Worm (Caenorhabditis elegans) whole organism, young adult: ENCODE results near the gene sto-4.
A peak's percentile ranks its signal among the peaks of the same experiment; 100 is the strongest.

Experiments
- B0019.2 ChIP-seq: fragments of 200-800 bp; sonication (Bioruptor generic); conservative IDR thresholded peaks from 2 replicates; pipeline ENCODE4 v1.3.6; 2022; ENCODE audit warnings: missing genetic modification reagents, missing genetic modification characterization, missing compliant biosample characterization
- F23B12.7 ChIP-seq: sonication (generic microtip); optimal IDR thresholded peaks from 2 replicates; lab custom pipeline; 2017; ENCODE audit warnings: missing genetic modification characterization, mild to moderate bottlenecking, missing compliant biosample characterization, antibody characterized with exemption, moderate library complexity; ENCODE audit not compliant: insufficient read depth
- F55B11.4 ChIP-seq: sonication (generic microtip); optimal IDR thresholded peaks from 2 replicates; lab custom pipeline; 2016; ENCODE audit warnings: missing compliant biosample characterization, missing genetic modification characterization, borderline replicate concordance; ENCODE audit not compliant: insufficient read depth
- T07F8.4 ChIP-seq: sonication (generic microtip); optimal IDR thresholded peaks from 2 replicates; lab custom pipeline; 2016; ENCODE audit warnings: mild to moderate bottlenecking, missing genetic modification characterization, moderate library complexity, missing compliant biosample characterization
- Y56A3A.18 ChIP-seq: fragments of 200-800 bp; sonication (Bioruptor generic); IDR thresholded peaks from 2 replicates; pipeline ENCODE4 v1.3.6; 2022; ENCODE audit warnings: missing genetic modification reagents, missing genetic modification characterization, missing compliant biosample characterization
- ama-1 ChIP-seq, 3 experiments: fragments of 150-350 bp in 1 of 3; sonication (generic microtip) in 2 of 3; optimal IDR thresholded peaks; 2 replicates each; lab custom pipeline; 2014 to 2018; ENCODE audit warnings: missing biosample characterization in 2 of 3, missing genetic modification characterization in 2 of 3, missing genetic modification reagents in 2 of 3
- attf-5 ChIP-seq: fragments of 200-800 bp; sonication (Bioruptor generic); optimal IDR thresholded peaks from 2 replicates; lab custom pipeline; 2018; ENCODE audit warnings: mild to moderate bottlenecking, missing genetic modification characterization, missing compliant biosample characterization
- ccch-3 ChIP-seq: fragments of 200-800 bp; sonication (Bioruptor generic); optimal IDR thresholded peaks from 2 replicates; lab custom pipeline; 2018; ENCODE audit warnings: mild to moderate bottlenecking, missing genetic modification characterization, missing compliant biosample characterization
- cebp-1 ChIP-seq, 2 experiments: fragments of 200-800 bp in 1 of 2; sonication (Bioruptor generic) in 1 of 2; sonication (generic microtip) in 1 of 2; IDR thresholded peaks in 1 of 2; optimal IDR thresholded peaks in 1 of 2; 2 replicates each; pipeline versions ENCODE4 v1.3.6 to Lab custom; 2017 to 2022; ENCODE audit warnings: missing compliant biosample characterization in 2 of 2, missing genetic modification characterization in 2 of 2, mild to moderate bottlenecking in 1 of 2, missing genetic modification reagents in 1 of 2, moderate library complexity in 1 of 2
- cebp-2 ChIP-seq: fragments of 200-800 bp; sonication (Bioruptor generic); IDR thresholded peaks from 2 replicates; pipeline ENCODE4 v1.3.6; 2022; ENCODE audit warnings: missing genetic modification characterization, missing compliant biosample characterization
- ceh-27 ChIP-seq: fragments of 200-800 bp; sonication (Bioruptor generic); optimal IDR thresholded peaks from 2 replicates; lab custom pipeline; 2018; ENCODE audit warnings: mild to moderate bottlenecking, missing genetic modification characterization, moderate library complexity, missing compliant biosample characterization
- ceh-58 ChIP-seq: fragments of 200-800 bp; sonication (Bioruptor generic); IDR thresholded peaks from 2 replicates; pipeline ENCODE4 v1.3.6; 2022; ENCODE audit warnings: missing genetic modification characterization, missing compliant biosample characterization
- die-1 ChIP-seq: sonication (generic microtip); optimal IDR thresholded peaks from 2 replicates; lab custom pipeline; 2016; ENCODE audit warnings: missing genotype, mild to moderate bottlenecking, missing genetic modification characterization, missing compliant biosample characterization
- dpl-1 ChIP-seq: fragments of 150-350 bp; optimal IDR thresholded peaks from 2 replicates; lab custom pipeline; 2014; ENCODE audit warnings: missing biosample characterization, missing genetic modification reagents, missing genetic modification characterization
- efl-1 ChIP-seq: fragments of 150-350 bp; optimal IDR thresholded peaks from 2 replicates; lab custom pipeline; 2014; ENCODE audit warnings: missing biosample characterization, missing genetic modification reagents, missing genetic modification characterization
- ekl-4 ChIP-seq: fragments of 200-800 bp; sonication (Bioruptor generic); IDR thresholded peaks from 2 replicates; pipeline ENCODE4 v1.3.6; 2022; ENCODE audit warnings: missing genetic modification reagents, missing genetic modification characterization, missing compliant biosample characterization
- fkh-3 ChIP-seq: sonication (generic microtip); optimal IDR thresholded peaks from 2 replicates; lab custom pipeline; 2016; ENCODE audit warnings: mild to moderate bottlenecking, missing genetic modification characterization, missing compliant biosample characterization
- let-526 ChIP-seq: fragments of 200-800 bp; sonication (Bioruptor generic); IDR thresholded peaks from 2 replicates; pipeline ENCODE4 v1.3.6; 2022; ENCODE audit warnings: missing genetic modification reagents, missing genetic modification characterization, missing compliant biosample characterization
- lin-35 ChIP-seq, 3 experiments: fragments of 150-350 bp in 2 of 3; sonication (generic microtip) in 1 of 3; optimal IDR thresholded peaks; 2 replicates each; lab custom pipeline; 2014 to 2018; ENCODE audit warnings: missing biosample characterization in 3 of 3, missing genetic modification characterization in 3 of 3, missing genetic modification reagents in 3 of 3
- lir-1 ChIP-seq: fragments of 200-800 bp; sonication (Bioruptor generic); conservative IDR thresholded peaks from 2 replicates; pipeline ENCODE4 v1.3.6; 2022; ENCODE audit warnings: missing genetic modification reagents, missing genetic modification characterization, missing compliant biosample characterization
- madf-10 ChIP-seq: sonication (generic microtip); optimal IDR thresholded peaks from 2 replicates; lab custom pipeline; 2016; ENCODE audit warnings: mild to moderate bottlenecking, missing genetic modification characterization, missing compliant biosample characterization
- madf-3 ChIP-seq: fragments of 200-800 bp; sonication (Bioruptor generic); IDR thresholded peaks from 2 replicates; pipeline ENCODE4 v1.3.6; 2022; ENCODE audit warnings: missing genetic modification reagents, missing genetic modification characterization, missing compliant biosample characterization
- madf-6 ChIP-seq: fragments of 200-800 bp; sonication (Bioruptor generic); IDR thresholded peaks from 2 replicates; pipeline ENCODE4 v1.3.6; 2022; ENCODE audit warnings: missing genetic modification reagents, missing genetic modification characterization, missing compliant biosample characterization
- madf-8 ChIP-seq: fragments of 200-800 bp; sonication (Bioruptor generic); conservative IDR thresholded peaks from 2 replicates; pipeline ENCODE4 v1.3.6; 2022; ENCODE audit warnings: missing genetic modification reagents, missing genetic modification characterization, missing compliant biosample characterization
- nfya-1 ChIP-seq: sonication (generic microtip); optimal IDR thresholded peaks from 2 replicates; lab custom pipeline; 2017; ENCODE audit warnings: antibody characterized with exemption, missing compliant biosample characterization, missing genetic modification characterization, borderline replicate concordance; ENCODE audit not compliant: insufficient read depth
- nfya-2 ChIP-seq: fragments of 200-800 bp; sonication (Bioruptor generic); IDR thresholded peaks from 2 replicates; pipeline ENCODE4 v1.3.6; 2022; ENCODE audit warnings: missing genetic modification reagents, missing genetic modification characterization, missing compliant biosample characterization
- nhr-179 ChIP-seq: sonication (generic microtip); optimal IDR thresholded peaks from 2 replicates; lab custom pipeline; 2016; ENCODE audit warnings: mild to moderate bottlenecking, missing genetic modification characterization, missing compliant biosample characterization
- rec-8 ChIP-seq, 2 experiments: sonication (generic microtip); optimal IDR thresholded peaks; 2 replicates each; lab custom pipeline; 2016; ENCODE audit warnings: mild to moderate bottlenecking in 2 of 2, missing genetic modification characterization in 2 of 2, missing genetic modification reagents in 2 of 2, missing genotype in 2 of 2, missing biosample characterization in 1 of 2, missing compliant biosample characterization in 1 of 2, moderate library complexity in 1 of 2
- rpc-1 ChIP-seq, 2 experiments: fragments of 150-350 bp in 1 of 2; sonication (generic microtip) in 1 of 2; optimal IDR thresholded peaks; 2 replicates each; lab custom pipeline; 2014 to 2018; ENCODE audit warnings: missing biosample characterization in 1 of 2, missing genetic modification characterization in 1 of 2, missing genetic modification reagents in 1 of 2, missing genotype in 1 of 2
- sdz-38 ChIP-seq: sonication (generic microtip); optimal IDR thresholded peaks from 2 replicates; lab custom pipeline; 2016; ENCODE audit warnings: missing genotype, missing genetic modification characterization, missing compliant biosample characterization
- sea-2 ChIP-seq: fragments of 200-800 bp; sonication (Bioruptor generic); IDR thresholded peaks from 2 replicates; pipeline ENCODE4 v1.3.6; 2022; ENCODE audit warnings: missing genetic modification characterization, missing compliant biosample characterization
- snpc-1.3 ChIP-seq: sonication (generic microtip); optimal IDR thresholded peaks from 2 replicates; lab custom pipeline; 2017; ENCODE audit warnings: missing genetic modification characterization, mild to moderate bottlenecking, missing compliant biosample characterization, antibody characterized with exemption, moderate library complexity, missing genotype, missing genetic modification reagents; ENCODE audit not compliant: insufficient read depth
- snpc-3.4 ChIP-seq: sonication (generic microtip); optimal IDR thresholded peaks from 2 replicates; lab custom pipeline; 2017; ENCODE audit warnings: missing genetic modification characterization, mild to moderate bottlenecking, missing compliant biosample characterization, antibody characterized with exemption, moderate library complexity, missing genotype, missing genetic modification reagents
- snpc-4 ChIP-seq, 5 experiments: fragments of 150-350 bp in 1 of 5; sonication (generic microtip) in 4 of 5; optimal IDR thresholded peaks; 2 replicates each; lab custom pipeline; 2014 to 2018; ENCODE audit warnings: missing genetic modification characterization in 5 of 5, missing biosample characterization in 3 of 5, antibody characterized with exemption in 2 of 5, mild to moderate bottlenecking in 2 of 5, missing compliant biosample characterization in 2 of 5, missing genotype in 2 of 5, moderate library complexity in 2 of 5, missing genetic modification reagents in 1 of 5
- sptf-2 ChIP-seq: fragments of 200-800 bp; sonication (Bioruptor generic); optimal IDR thresholded peaks from 2 replicates; lab custom pipeline; 2018; ENCODE audit warnings: mild to moderate bottlenecking, missing genetic modification characterization, missing compliant biosample characterization
- tbx-9 ChIP-seq: sonication (generic microtip); optimal IDR thresholded peaks from 2 replicates; lab custom pipeline; 2016; ENCODE audit warnings: borderline replicate concordance, missing genetic modification characterization, inconsistent platforms, missing compliant biosample characterization
- unc-62 ChIP-seq: fragments of 150-350 bp; optimal IDR thresholded peaks from 2 replicates; lab custom pipeline; 2014; ENCODE audit warnings: missing biosample characterization, missing genetic modification reagents, missing genetic modification characterization
- xnd-1 ChIP-seq: sonication (generic microtip); optimal IDR thresholded peaks from 2 replicates; lab custom pipeline; 2016; ENCODE audit warnings: missing genotype, missing genetic modification reagents, missing genetic modification characterization, missing compliant biosample characterization
- zfh-2 ChIP-seq: fragments of 200-800 bp; sonication (Bioruptor generic); conservative IDR thresholded peaks from 2 replicates; pipeline ENCODE4 v1.3.6; 2022; ENCODE audit warnings: missing genetic modification reagents, missing genetic modification characterization, missing compliant biosample characterization
- zim-3 ChIP-seq: sonication (generic microtip); optimal IDR thresholded peaks from 2 replicates; lab custom pipeline; 2017; ENCODE audit warnings: mild to moderate bottlenecking, missing genetic modification characterization, moderate library complexity, missing compliant biosample characterization
- ztf-18 ChIP-seq: sonication (generic microtip); optimal IDR thresholded peaks from 2 replicates; lab custom pipeline; 2016; ENCODE audit warnings: missing genotype, mild to moderate bottlenecking, missing genetic modification characterization, missing compliant biosample characterization
- ztf-22 ChIP-seq: fragments of 200-800 bp; sonication (Bioruptor generic); optimal IDR thresholded peaks from 2 replicates; lab custom pipeline; 2018; ENCODE audit warnings: mild to moderate bottlenecking, missing genetic modification characterization, moderate library complexity, missing compliant biosample characterization
- ztf-25 ChIP-seq: fragments of 200-800 bp; sonication (Bioruptor generic); IDR thresholded peaks from 2 replicates; pipeline ENCODE4 v1.3.6; 2022; ENCODE audit warnings: missing genetic modification reagents, missing genetic modification characterization, missing compliant biosample characterization

Gene sto-4

ce11 chrX:11603234-11604108, 40.5 kb upstream of the sto-4 start (continued):
- TF ChIP-seq rec-8 (tag; optimal IDR thresholded peaks at IDR 0.05; lab: Kevin White, UChicago): no peak
- TF ChIP-seq lir-1 (GFP tag; lab: Robert Waterston, UW): no peak
- no peak for TF ChIP-seq ztf-22
- TF ChIP-seq efl-1 (GFP tag; lab: Kevin White, UChicago): no peak
- no peak for TF ChIP-seq zim-3 (tag; lab: Kevin White, UChicago)
- TF ChIP-seq ztf-18: peak; percentile 9
- TF ChIP-seq xnd-1: no peak
- no peak for TF ChIP-seq B0019.2
- TF ChIP-seq die-1 (tag; lab: Kevin White, UChicago): no peak
- TF ChIP-seq F55B11.4 (tag; lab: Kevin White, UChicago): no peak
- TF ChIP-seq lin-35 (GFP tag; optimal IDR thresholded peaks at IDR 0.05; lab: Kevin White, UChicago): peak in 1 of 3 experiments; percentile 56
- TF ChIP-seq ceh-27 (GFP tag; lab: Kevin White, UChicago): no peak
- no peak for TF ChIP-seq rpc-1 (optimal IDR thresholded peaks at IDR 0.05; lab: Kevin White, UChicago)
- TF ChIP-seq rpc-1 (tag; optimal IDR thresholded peaks at IDR 0.05; lab: Kevin White, UChicago): no peak
- 0 out of 2 replicates have a peak, but pooled peaks have one; percentile 43 for TF ChIP-seq nfya-2 (GFP tag; lab: Robert Waterston, UW)
- peak; percentile 67 for TF ChIP-seq fkh-3 (tag; lab: Kevin White, UChicago)
- no peak for TF ChIP-seq tbx-9 (tag; lab: Kevin White, UChicago)
- peak; percentile 27; the same call in 1 of the 2 replicates for TF ChIP-seq madf-3 (GFP tag; lab: Robert Waterston, UW)
- TF ChIP-seq sptf-2: no peak
- TF ChIP-seq F23B12.7 (tag; lab: Kevin White, UChicago): no peak
- TF ChIP-seq madf-10 (tag; lab: Kevin White, UChicago): peak; percentile 66
- no peak for TF ChIP-seq nfya-1
- no peak for TF ChIP-seq let-526 (GFP tag; lab: Robert Waterston, UW)
- no peak for TF ChIP-seq snpc-4 (GFP tag; optimal IDR thresholded peaks at IDR 0.05; lab: Kevin White, UChicago)
- TF ChIP-seq snpc-4 (tag; optimal IDR thresholded peaks at IDR 0.05; lab: Kevin White, UChicago): no peak
- TF ChIP-seq unc-62 (GFP tag; lab: Kevin White, UChicago): no peak
- no peak for TF ChIP-seq T07F8.4 (tag; lab: Kevin White, UChicago)
- TF ChIP-seq ccch-3 (GFP tag; lab: Kevin White, UChicago): no peak
- TF ChIP-seq zfh-2 (GFP tag; lab: Robert Waterston, UW): no peak
- TF ChIP-seq snpc-3.4 (tag; lab: Kevin White, UChicago): no peak
- no peak for TF ChIP-seq ztf-25
- no peak; the same call in 1 of the 2 replicates for TF ChIP-seq ekl-4 (GFP tag; lab: Robert Waterston, UW)
- no peak for TF ChIP-seq cebp-2 (GFP tag; lab: Robert Waterston, UW)
- no peak for TF ChIP-seq attf-5 (GFP tag; lab: Kevin White, UChicago)
- no peak for TF ChIP-seq dpl-1 (GFP tag; lab: Kevin White, UChicago)
- TF ChIP-seq ama-1 (optimal IDR thresholded peaks at IDR 0.05; lab: Kevin White, UChicago): peak; percentile 76
- TF ChIP-seq ama-1 (GFP tag; optimal IDR thresholded peaks at IDR 0.05; lab: Kevin White, UChicago): peak in 1 of 2 experiments; percentile 36
- no peak for TF ChIP-seq madf-6 (GFP tag; lab: Robert Waterston, UW)
- TF ChIP-seq madf-8 (GFP tag; lab: Robert Waterston, UW): no peak
- TF ChIP-seq nhr-179: no peak
- TF ChIP-seq cebp-1 (GFP tag; IDR thresholded peaks at IDR 0.05; lab: Robert Waterston, UW): peak; percentile 62; the same call in 1 of the 2 replicates
- peak; percentile 82 for TF ChIP-seq cebp-1 (tag; optimal IDR thresholded peaks at IDR 0.05; lab: Kevin White, UChicago)
- peak; percentile 92 for TF ChIP-seq Y56A3A.18 (GFP tag; lab: Robert Waterston, UW)
- TF ChIP-seq snpc-1.3 (tag; lab: Kevin White, UChicago): no peak
- no peak for TF ChIP-seq sea-2 (GFP tag; lab: Robert Waterston, UW)
- no peak for TF ChIP-seq sdz-38 (tag; lab: Kevin White, UChicago)
- no peak for TF ChIP-seq ceh-58 (GFP tag; lab: Robert Waterston, UW)
